Fruit fly (Drosophila melanogaster): Measurements from ENCODE around the gene CG46303.

CG46303 gene

dm6 chr3R:5856215-5856614 lies 34.4 kb downstream of the CG46303 start, which contains the start of the genes disp and ECSIT:
Gene disp (minus strand): TSS chr3R:5856311.
Gene ECSIT (plus strand): TSS chr3R:5856585.
- TF ChIP-seq pad (GFP tag; optimal IDR thresholded peaks at IDR 0.05) (peak; percentile 49), CG33017 (tag; optimal IDR thresholded peaks at IDR 0.05) (no peak), bab1 (GFP tag; optimal IDR thresholded peaks at IDR 0.05) (peak; percentile 28), CG5204 (GFP tag; optimal IDR thresholded peaks at IDR 0.05) (peak; percentile 74), cic (GFP tag; optimal IDR thresholded peaks at IDR 0.05) (no peak), cnc (optimal IDR thresholded peaks at IDR 0.05) (no peak), Crg-1 (GFP tag; optimal IDR thresholded peaks at IDR 0.05) (peak; percentile 63), CG12768 (GFP tag; optimal IDR thresholded peaks at IDR 0.05) (peak; percentile 63), Clk (GFP tag; optimal IDR thresholded peaks at IDR 0.05) (no peak), CG1620 (GFP tag; optimal IDR thresholded peaks at IDR 0.05) (peak; percentile 6), toe (GFP tag; optimal IDR thresholded peaks at IDR 0.05) (peak; percentile 58), CG7045 (GFP tag; optimal IDR thresholded peaks at IDR 0.05) (peak; percentile 58), ovo (GFP tag; optimal IDR thresholded peaks at IDR 0.05) (no peak), CG14711 (tag; optimal IDR thresholded peaks at IDR 0.05) (peak; percentile 37), Mnt (GFP tag; optimal IDR thresholded peaks at IDR 0.05) (peak; percentile 36), CG11617 (GFP tag; optimal IDR thresholded peaks at IDR 0.05) (peak; percentile 52), Hr96 (GFP tag; optimal IDR thresholded peaks at IDR 0.05) (peak; percentile 49), CG7101 (tag; optimal IDR thresholded peaks at IDR 0.05) (peak; percentile 51)

dm6 chr3R:5860736-5861217 lies 39.0 kb downstream of the CG46303 start:
- TF ChIP-seq toe (GFP tag; optimal IDR thresholded peaks at IDR 0.05) = no peak
- TF ChIP-seq Crg-1 (GFP tag; optimal IDR thresholded peaks at IDR 0.05) = no peak
- TF ChIP-seq Mnt (GFP tag; optimal IDR thresholded peaks at IDR 0.05) = peak; percentile 29
- peak; percentile 67 for TF ChIP-seq cic (GFP tag; optimal IDR thresholded peaks at IDR 0.05)

dm6 chr3R:5861218-5861902 lies 39.6 kb downstream of the CG46303 start:
- TF ChIP-seq CG7045 (GFP tag; optimal IDR thresholded peaks at IDR 0.05) (peak; percentile 21), CG1620 (GFP tag; optimal IDR thresholded peaks at IDR 0.05) (no peak), CG11617 (GFP tag; optimal IDR thresholded peaks at IDR 0.05) (peak; percentile 76), tj (GFP tag; optimal IDR thresholded peaks at IDR 0.05) (peak; percentile 26), toe (GFP tag; optimal IDR thresholded peaks at IDR 0.05) (peak; percentile 39), Crg-1 (GFP tag; optimal IDR thresholded peaks at IDR 0.05) (peak; percentile 0), CG5204 (GFP tag; optimal IDR thresholded peaks at IDR 0.05) (peak; percentile 54), pad (GFP tag; optimal IDR thresholded peaks at IDR 0.05) (no peak), Mnt (GFP tag; optimal IDR thresholded peaks at IDR 0.05) (no peak), Hr96 (GFP tag; optimal IDR thresholded peaks at IDR 0.05) (peak; percentile 33), CG14711 (tag; optimal IDR thresholded peaks at IDR 0.05) (peak; percentile 14), cic (GFP tag; optimal IDR thresholded peaks at IDR 0.05) (no peak), CG12768 (GFP tag; optimal IDR thresholded peaks at IDR 0.05) (no peak), kay (GFP tag; ENCODE audit: borderline replicate concordance) (peak; percentile 58), CG33017 (tag; optimal IDR thresholded peaks at IDR 0.05) (peak; percentile 17), Clk (GFP tag; optimal IDR thresholded peaks at IDR 0.05) (peak; percentile 30), CG7101 (tag; optimal IDR thresholded peaks at IDR 0.05) (peak; percentile 50), bab1 (GFP tag; optimal IDR thresholded peaks at IDR 0.05) (peak; percentile 3)

dm6 chr3R:5862032-5862641 lies 40.4 kb downstream of the CG46303 start, which contains the start of gene CG2017:
Gene CG2017 (minus strand): TSS chr3R:5862405.
- TF ChIP-seq cic (GFP tag; optimal IDR thresholded peaks at IDR 0.05) (no peak), kay (GFP tag; ENCODE audit: borderline replicate concordance) (no peak), CG5204 (GFP tag; optimal IDR thresholded peaks at IDR 0.05) (peak; percentile 46), CG11617 (GFP tag; optimal IDR thresholded peaks at IDR 0.05) (no peak), Clk (GFP tag; optimal IDR thresholded peaks at IDR 0.05) (no peak), Hr96 (GFP tag; optimal IDR thresholded peaks at IDR 0.05) (peak; percentile 61), CG7045 (GFP tag; optimal IDR thresholded peaks at IDR 0.05) (no peak), CG12768 (GFP tag; optimal IDR thresholded peaks at IDR 0.05) (peak; percentile 13), CG7101 (tag; optimal IDR thresholded peaks at IDR 0.05) (peak; percentile 58), ovo (GFP tag; optimal IDR thresholded peaks at IDR 0.05) (no peak), toe (GFP tag; optimal IDR thresholded peaks at IDR 0.05) (peak; percentile 57), pad (GFP tag; optimal IDR thresholded peaks at IDR 0.05) (peak; percentile 51), tj (GFP tag; optimal IDR thresholded peaks at IDR 0.05) (peak; percentile 27), CG33017 (tag; optimal IDR thresholded peaks at IDR 0.05) (no peak), cnc (optimal IDR thresholded peaks at IDR 0.05) (no peak), CG14711 (tag; optimal IDR thresholded peaks at IDR 0.05) (peak; percentile 37), bab1 (GFP tag; optimal IDR thresholded peaks at IDR 0.05) (peak; percentile 64), CG1620 (GFP tag; optimal IDR thresholded peaks at IDR 0.05) (peak; percentile 65), Mnt (GFP tag; optimal IDR thresholded peaks at IDR 0.05) (peak; percentile 31), Crg-1 (GFP tag; optimal IDR thresholded peaks at IDR 0.05) (peak; percentile 69)

dm6 chr3R:5871393-5871792 lies 49.6 kb downstream of the CG46303 start:
- TF ChIP-seq kay (GFP tag; ENCODE audit: borderline replicate concordance) = no peak

Measured in whole organism, adult.